Worm (Caenorhabditis elegans) whole organism, late embryonic: Measurements from ENCODE around the gene snr-4.
"Not testable (repeated sequence)": the region's sequence is repeated elsewhere in the genome, so short reads cannot be mapped to it uniquely, and the experiment has no call there.

Source experiments
- C38D4.7 ChIP-seq: fragments of 200-800 bp; sonication (Bioruptor generic); optimal IDR thresholded peaks from 2 replicates; lab custom pipeline; 2018; ENCODE audit warnings: mild to moderate bottlenecking, missing genetic modification characterization, moderate library complexity, missing compliant biosample characterization
- ama-1 ChIP-seq: fragments of 150-350 bp; optimal IDR thresholded peaks from 2 replicates; lab custom pipeline; 2014
- madf-2 ChIP-seq: sonication (generic microtip); optimal IDR thresholded peaks from 2 replicates; lab custom pipeline; 2017; ENCODE audit warnings: missing genetic modification characterization, missing compliant biosample characterization
- tbx-2 ChIP-seq: sonication (generic microtip); optimal IDR thresholded peaks from 2 replicates; lab custom pipeline; 2016; ENCODE audit warnings: missing genetic modification characterization, missing compliant biosample characterization
- tbx-7 ChIP-seq: sonication (generic microtip); optimal IDR thresholded peaks from 2 replicates; lab custom pipeline; 2016; ENCODE audit warnings: missing genotype, missing genetic modification characterization, missing compliant biosample characterization

ce11 chrV:12020026-12020425, 40.5 kb upstream of the snr-4 start, which contains the start of gene F10C2.3:
- not testable (repeated sequence) for TF ChIP-seq C38D4.7 (GFP tag; lab: Kevin White, UChicago); ama-1 (lab: Kevin White, UChicago); tbx-7 (tag; lab: Kevin White, UChicago); madf-2 (tag; lab: Kevin White, UChicago); tbx-2 (tag; lab: Kevin White, UChicago)
